Fruit fly (Drosophila melanogaster): ENCODE measurements around the gene CG14421.

DNA sequence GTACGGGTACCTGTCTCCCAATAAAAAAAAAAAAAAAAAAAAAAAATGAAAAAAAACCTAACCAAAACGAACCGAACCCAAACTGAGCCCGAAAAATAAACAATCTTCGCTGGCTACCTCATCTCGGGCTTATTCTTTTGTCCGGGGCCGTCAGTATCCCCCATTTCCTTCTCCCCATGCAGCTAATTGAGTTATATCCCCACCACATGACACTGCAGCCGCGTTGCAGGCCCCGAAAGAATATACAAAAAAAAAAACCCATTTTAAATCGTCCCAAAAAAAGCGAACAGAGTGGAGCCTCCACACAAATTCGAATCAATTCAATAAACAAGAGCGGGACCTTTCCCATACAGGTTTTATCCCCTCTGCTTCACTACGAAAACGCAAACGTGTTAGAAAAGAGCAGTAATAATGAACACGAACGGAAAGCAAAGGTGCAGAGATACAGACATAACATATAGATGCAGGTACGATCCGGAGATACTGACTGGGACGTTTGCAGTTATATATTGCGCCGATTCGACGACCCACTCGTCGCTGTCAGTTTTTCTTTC is 23.5 kb downstream of the CG14421 start:
- TF ChIP-seq CG12605 (GFP tag; IDR thresholded peaks at IDR 0.05), result no peak
- TF ChIP-seq D1 (tag; optimal IDR thresholded peaks at IDR 0.05), result no peak
- no peak for TF ChIP-seq rn (GFP tag; IDR thresholded peaks at IDR 0.05)
- no peak for TF ChIP-seq CG4496 (GFP tag; IDR thresholded peaks at IDR 0.05)
- TF ChIP-seq CG8159 (tag; optimal IDR thresholded peaks at IDR 0.05), result no peak

Data from whole organism, pupa.